Comparison of ENCODE assay signal across 3 worm cellular contexts in the genomic region with DNA sequence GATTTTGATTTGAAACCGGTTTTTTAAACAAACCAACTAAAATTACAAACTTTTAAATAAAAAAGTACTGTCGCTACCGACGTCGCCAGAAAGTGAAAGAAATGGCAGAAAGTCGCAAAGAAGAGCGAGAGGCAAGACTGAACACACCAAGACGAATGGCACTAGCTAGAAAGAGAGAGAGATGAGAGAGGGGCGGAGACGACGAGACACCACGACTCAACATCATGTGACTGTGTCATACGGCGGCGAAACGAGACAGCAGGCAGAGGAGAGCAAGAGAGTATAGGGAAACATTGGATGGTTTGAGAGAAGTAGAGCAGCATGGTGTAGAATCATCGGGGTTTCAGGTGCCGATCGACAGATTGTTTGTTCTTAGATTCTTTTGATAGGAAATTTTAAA.
TF ChIP-seq lines count a peak whose summit lies in the region.

No protein-coding gene starts in this region.

TF ChIP-seq in whole organism, L1 larva, 84 proteins besides CTCF, POLR2A, EP300 and RAD21 (continued from another document and continues in another):
- TF ChIP-seq lin-35 (GFP tag; optimal IDR thresholded peaks at IDR 0.05; lab: Kevin White, UChicago) (peak; percentile 81 to 89), hpl-2 (GFP tag; optimal IDR thresholded peaks at IDR 0.05; lab: Kevin White, UChicago) (peak; percentile 81), efl-3 (GFP tag; optimal IDR thresholded peaks at IDR 0.05; lab: Kevin White, UChicago) (no peak), ztf-11 (tag; optimal IDR thresholded peaks at IDR 0.05; lab: Kevin White, UChicago) (peak in 1 of 2 experiments; percentile 79), rnt-1 (tag; optimal IDR thresholded peaks at IDR 0.05; lab: Kevin White, UChicago) (peak; percentile 90), xbp-1 (tag; optimal IDR thresholded peaks at IDR 0.05; lab: Kevin White, UChicago) (peak; percentile 90), skn-1 (tag; optimal IDR thresholded peaks at IDR 0.05; lab: Kevin White, UChicago) (peak; percentile 80), egl-27 (tag; optimal IDR thresholded peaks at IDR 0.05; lab: Kevin White, UChicago) (peak; percentile 47 to 61), unc-130 (tag; optimal IDR thresholded peaks at IDR 0.05; lab: Kevin White, UChicago) (peak; percentile 66), vab-15 (tag; optimal IDR thresholded peaks at IDR 0.05; lab: Kevin White, UChicago) (no peak), snu-23 (GFP tag; optimal IDR thresholded peaks at IDR 0.05; lab: Kevin White, UChicago) (peak; percentile 98), hlh-17 (GFP tag; optimal IDR thresholded peaks at IDR 0.05; lab: Kevin White, UChicago; ENCODE audit: borderline replicate concordance) (no peak), unc-86 (tag; optimal IDR thresholded peaks at IDR 0.05; lab: Kevin White, UChicago) (peak; percentile 91), egl-13 (tag; optimal IDR thresholded peaks at IDR 0.05; lab: Kevin White, UChicago) (peak; percentile 46), nhr-19 (GFP tag; conservative IDR thresholded peaks at IDR 0.05; lab: Robert Waterston, UW) (peak; percentile 87), nhr-47 (tag; optimal IDR thresholded peaks at IDR 0.05; lab: Kevin White, UChicago) (peak; percentile 94), ceh-8 (GFP tag; optimal IDR thresholded peaks at IDR 0.05; lab: Kevin White, UChicago) (peak; percentile 73), pax-3 (tag; optimal IDR thresholded peaks at IDR 0.05; lab: Kevin White, UChicago) (peak; percentile 41), lin-15B (tag; optimal IDR thresholded peaks at IDR 0.05; lab: Kevin White, UChicago) (peak; percentile 20), nhr-76 (tag; optimal IDR thresholded peaks at IDR 0.05; lab: Kevin White, UChicago) (no peak), nhr-85 (tag; lab: Kevin White, UChicago) (peak; percentile 89), mdl-1 (tag; optimal IDR thresholded peaks at IDR 0.05; lab: Kevin White, UChicago) (peak; percentile 22 to 98), nhr-20 (tag; optimal IDR thresholded peaks at IDR 0.05; lab: Kevin White, UChicago) (peak; percentile 97), zip-4 (GFP tag; optimal IDR thresholded peaks at IDR 0.05; lab: Kevin White, UChicago) (peak; percentile 66), lsy-2 (tag; optimal IDR thresholded peaks at IDR 0.05; lab: Kevin White, UChicago) (peak; percentile 88 to 91), hlh-4 (tag; optimal IDR thresholded peaks at IDR 0.05; lab: Kevin White, UChicago) (no peak), dsc-1 (tag; optimal IDR thresholded peaks at IDR 0.05; lab: Kevin White, UChicago) (peak; percentile 82), fkh-10 (GFP tag; optimal IDR thresholded peaks at IDR 0.05; lab: Kevin White, UChicago) (peak; percentile 35), lin-39 (tag; optimal IDR thresholded peaks at IDR 0.05; lab: Kevin White, UChicago) (peak; percentile 53), unc-98 (GFP tag; IDR thresholded peaks at IDR 0.05; lab: Robert Waterston, UW) (no peak), sup-37 (GFP tag; optimal IDR thresholded peaks at IDR 0.05; lab: Kevin White, UChicago) (peak; percentile 22), ztf-4 (tag; optimal IDR thresholded peaks at IDR 0.05; lab: Kevin White, UChicago) (peak; percentile 96), ceh-90 (tag; optimal IDR thresholded peaks at IDR 0.05; lab: Kevin White, UChicago) (no peak), ceh-88 (GFP tag; IDR thresholded peaks at IDR 0.05; lab: Robert Waterston, UW) (no peak; the same call in 1 of the 2 replicates), blmp-1 (tag; optimal IDR thresholded peaks at IDR 0.05; lab: Kevin White, UChicago) (peak; percentile 92), mef-2 (tag; optimal IDR thresholded peaks at IDR 0.05; lab: Kevin White, UChicago) (peak; percentile 77), lin-14 (GFP tag; optimal IDR thresholded peaks at IDR 0.05; lab: Kevin White, UChicago) (peak; percentile 96), fkh-4 (tag; optimal IDR thresholded peaks at IDR 0.05; lab: Kevin White, UChicago; ENCODE audit: borderline replicate concordance) (no peak), ama-1 (optimal IDR thresholded peaks at IDR 0.05; lab: Kevin White, UChicago) (peak; percentile 97), ets-5 (GFP tag; IDR thresholded peaks at IDR 0.05; lab: Robert Waterston, UW) (no peak), sox-4 (tag; optimal IDR thresholded peaks at IDR 0.05; lab: Kevin White, UChicago) (peak; percentile 69), zag-1 (tag; optimal IDR thresholded peaks at IDR 0.05; lab: Kevin White, UChicago) (no peak)

TF ChIP-seq in whole organism, L3 larva, 47 proteins besides CTCF, POLR2A, EP300 and RAD21 (continued from another document):
- TF ChIP-seq fos-1 (tag; optimal IDR thresholded peaks at IDR 0.05; lab: Kevin White, UChicago) (no peak), ama-1 (optimal IDR thresholded peaks at IDR 0.05; lab: Kevin White, UChicago) (peak; percentile 98), pha-4 (tag; optimal IDR thresholded peaks at IDR 0.05; lab: Kevin White, UChicago) (peak; percentile 94), elt-3 (tag; optimal IDR thresholded peaks at IDR 0.05; lab: Kevin White, UChicago) (no peak), nhr-25 (tag; optimal IDR thresholded peaks at IDR 0.05; lab: Kevin White, UChicago) (peak; percentile 98), elt-1 (tag; optimal IDR thresholded peaks at IDR 0.05; lab: Kevin White, UChicago) (peak; percentile 74), unc-62 (GFP tag; optimal IDR thresholded peaks at IDR 0.05; lab: Kevin White, UChicago) (peak; percentile 71), elt-2 (tag; optimal IDR thresholded peaks at IDR 0.05; lab: Kevin White, UChicago) (peak; percentile 87), mdl-1 (tag; optimal IDR thresholded peaks at IDR 0.05; lab: Kevin White, UChicago) (peak; percentile 66), daf-12 (tag; optimal IDR thresholded peaks at IDR 0.05; lab: Kevin White, UChicago) (no peak), ceh-16 (tag; optimal IDR thresholded peaks at IDR 0.05; lab: Kevin White, UChicago) (no peak), ztf-11 (tag; optimal IDR thresholded peaks at IDR 0.05; lab: Kevin White, UChicago) (no peak), aly-2 (tag; optimal IDR thresholded peaks at IDR 0.05; lab: Kevin White, UChicago) (no peak), snpc-4 (tag; optimal IDR thresholded peaks at IDR 0.05; lab: Kevin White, UChicago) (no peak), lsy-12 (tag; optimal IDR thresholded peaks at IDR 0.05; lab: Kevin White, UChicago) (peak; percentile 79), nhr-77 (tag; optimal IDR thresholded peaks at IDR 0.05; lab: Kevin White, UChicago) (peak; percentile 18), nhr-11 (tag; optimal IDR thresholded peaks at IDR 0.05; lab: Kevin White, UChicago) (peak; percentile 81), eor-1 (tag; optimal IDR thresholded peaks at IDR 0.05; lab: Kevin White, UChicago) (no peak), egl-5 (tag; optimal IDR thresholded peaks at IDR 0.05; lab: Kevin White, UChicago) (peak; percentile 79), fkh-2 (tag; optimal IDR thresholded peaks at IDR 0.05; lab: Kevin White, UChicago) (no peak), sea-2 (GFP tag; optimal IDR thresholded peaks at IDR 0.05; lab: Kevin White, UChicago) (no peak), jun-1 (tag; optimal IDR thresholded peaks at IDR 0.05; lab: Kevin White, UChicago) (peak; percentile 94), skn-1 (tag; optimal IDR thresholded peaks at IDR 0.05; lab: Kevin White, UChicago) (peak; percentile 89), nhr-67 (tag; optimal IDR thresholded peaks at IDR 0.05; lab: Kevin White, UChicago) (no peak)

TF ChIP-seq in whole organism, young adult, 124 proteins besides CTCF, POLR2A, EP300 and RAD21 (continued from another document and continues in another):
- TF ChIP-seq hrde-1 (tag; optimal IDR thresholded peaks at IDR 0.05; lab: Kevin White, UChicago; ENCODE audit: borderline replicate concordance) (no peak), mes-4 (tag; optimal IDR thresholded peaks at IDR 0.05; lab: Kevin White, UChicago) (no peak), ztf-3 (GFP tag; optimal IDR thresholded peaks at IDR 0.05; lab: Kevin White, UChicago) (no peak), tlf-1 (GFP tag; optimal IDR thresholded peaks at IDR 0.05; lab: Kevin White, UChicago) (peak; percentile 64), chd-7 (tag; optimal IDR thresholded peaks at IDR 0.05; lab: Kevin White, UChicago) (peak; percentile 64), hlh-12 (tag; optimal IDR thresholded peaks at IDR 0.05; lab: Kevin White, UChicago) (no peak), ceh-100 (GFP tag; IDR thresholded peaks at IDR 0.05; lab: Robert Waterston, UW) (no peak; the same call in 1 of the 2 replicates), nfya-2 (GFP tag; IDR thresholded peaks at IDR 0.05; lab: Robert Waterston, UW) (no peak), ekl-4 (GFP tag; IDR thresholded peaks at IDR 0.05; lab: Robert Waterston, UW) (peak; percentile 90), lir-1 (GFP tag; conservative IDR thresholded peaks at IDR 0.05; lab: Robert Waterston, UW) (peak; percentile 69; the same call in 1 of the 2 replicates), ztf-25 (GFP tag; IDR thresholded peaks at IDR 0.05; lab: Robert Waterston, UW) (no peak), nhr-120 (GFP tag; IDR thresholded peaks at IDR 0.05; lab: Robert Waterston, UW) (no peak), ztf-26 (tag; optimal IDR thresholded peaks at IDR 0.05; lab: Kevin White, UChicago) (peak; percentile 67), Y53F4B.3 (GFP tag; IDR thresholded peaks at IDR 0.05; lab: Robert Waterston, UW) (no peak), ztf-18 (tag; optimal IDR thresholded peaks at IDR 0.05; lab: Kevin White, UChicago) (peak; percentile 63), ceh-58 (GFP tag; IDR thresholded peaks at IDR 0.05; lab: Robert Waterston, UW) (no peak), F57A8.1 (GFP tag; optimal IDR thresholded peaks at IDR 0.05; lab: Kevin White, UChicago) (no peak), hsf-1 (GFP tag; IDR thresholded peaks at IDR 0.05; lab: Robert Waterston, UW) (0 out of 2 replicates have a peak, but pooled peaks have one; percentile 53), mcd-1 (GFP tag; IDR thresholded peaks at IDR 0.05; lab: Robert Waterston, UW) (peak; percentile 85), dpl-1 (GFP tag; optimal IDR thresholded peaks at IDR 0.05; lab: Kevin White, UChicago) (no peak), F10E7.11 (tag; optimal IDR thresholded peaks at IDR 0.05; lab: Kevin White, UChicago) (no peak), F39B2.1 (GFP tag; IDR thresholded peaks at IDR 0.05; lab: Robert Waterston, UW) (no peak), D2030.7 (GFP tag; IDR thresholded peaks at IDR 0.05; lab: Robert Waterston, UW) (no peak), rcor-1 (GFP tag; IDR thresholded peaks at IDR 0.05; lab: Robert Waterston, UW) (0 out of 2 replicates have a peak, but pooled peaks have one; percentile 28), pbrm-1 (GFP tag; IDR thresholded peaks at IDR 0.05; lab: Robert Waterston, UW) (peak; percentile 72), nhr-90 (tag; optimal IDR thresholded peaks at IDR 0.05; lab: Kevin White, UChicago) (no peak), F52B5.7 (tag; optimal IDR thresholded peaks at IDR 0.05; lab: Kevin White, UChicago) (no peak), unc-130 (GFP tag; optimal IDR thresholded peaks at IDR 0.05; lab: Kevin White, UChicago) (no peak), fkh-3 (tag; optimal IDR thresholded peaks at IDR 0.05; lab: Kevin White, UChicago) (no peak), sea-2 (GFP tag; IDR thresholded peaks at IDR 0.05; lab: Robert Waterston, UW) (no peak), somi-1 (GFP tag; optimal IDR thresholded peaks at IDR 0.05; lab: Kevin White, UChicago) (peak; percentile 64), F57C9.4 (tag; optimal IDR thresholded peaks at IDR 0.05; lab: Kevin White, UChicago) (no peak), bed-2 (GFP tag; IDR thresholded peaks at IDR 0.05; lab: Robert Waterston, UW) (no peak), lag-1 (GFP tag; IDR thresholded peaks at IDR 0.05; lab: Robert Waterston, UW) (no peak), attf-6 (GFP tag; IDR thresholded peaks at IDR 0.05; lab: Robert Waterston, UW) (no peak), him-1 (tag; optimal IDR thresholded peaks at IDR 0.05; lab: Kevin White, UChicago) (no peak), Y56A3A.18 (GFP tag; IDR thresholded peaks at IDR 0.05; lab: Robert Waterston, UW) (no peak), rec-8 (tag; optimal IDR thresholded peaks at IDR 0.05; lab: Kevin White, UChicago) (no peak), ama-1 (optimal IDR thresholded peaks at IDR 0.05; lab: Kevin White, UChicago) (peak; percentile 96), ama-1 (GFP tag; optimal IDR thresholded peaks at IDR 0.05; lab: Kevin White, UChicago) (no peak), F33H1.4 (GFP tag; IDR thresholded peaks at IDR 0.05; lab: Robert Waterston, UW) (no peak), nfyb-1 (GFP tag; IDR thresholded peaks at IDR 0.05; lab: Robert Waterston, UW) (peak; percentile 57; the same call in 1 of the 2 replicates), cebp-2 (GFP tag; IDR thresholded peaks at IDR 0.05; lab: Robert Waterston, UW) (no peak), efl-1 (GFP tag; optimal IDR thresholded peaks at IDR 0.05; lab: Kevin White, UChicago) (no peak), snpc-4 (GFP tag; optimal IDR thresholded peaks at IDR 0.05; lab: Kevin White, UChicago) (no peak), snpc-4 (tag; optimal IDR thresholded peaks at IDR 0.05; lab: Kevin White, UChicago) (peak in 3 of 4 experiments; percentile 4 to 56 (median 53)), ceh-27 (GFP tag; optimal IDR thresholded peaks at IDR 0.05; lab: Kevin White, UChicago) (peak; percentile 87), nhr-27 (tag; optimal IDR thresholded peaks at IDR 0.05; lab: Kevin White, UChicago) (no peak), snpc-1.1 (tag; optimal IDR thresholded peaks at IDR 0.05; lab: Kevin White, UChicago; ENCODE audit: insufficient read depth) (peak; percentile 16), Y67H2A.10 (GFP tag; conservative IDR thresholded peaks at IDR 0.05; lab: Robert Waterston, UW) (peak; percentile 74), ceh-79 (tag; optimal IDR thresholded peaks at IDR 0.05; lab: Kevin White, UChicago) (no peak), xnd-1 (tag; optimal IDR thresholded peaks at IDR 0.05; lab: Kevin White, UChicago) (no peak), ztf-28 (GFP tag; IDR thresholded peaks at IDR 0.05; lab: Robert Waterston, UW) (no peak), athp-1 (tag; optimal IDR thresholded peaks at IDR 0.05; lab: Kevin White, UChicago) (no peak), ets-4 (GFP tag; optimal IDR thresholded peaks at IDR 0.05; lab: Kevin White, UChicago) (peak; percentile 48), let-526 (GFP tag; IDR thresholded peaks at IDR 0.05; lab: Robert Waterston, UW) (peak; percentile 75; the same call in 1 of the 2 replicates), snpc-1.3 (tag; optimal IDR thresholded peaks at IDR 0.05; lab: Kevin White, UChicago; ENCODE audit: insufficient read depth) (no peak), attf-3 (GFP tag; conservative IDR thresholded peaks at IDR 0.05; lab: Robert Waterston, UW) (no peak), C17E4.6 (GFP tag; IDR thresholded peaks at IDR 0.05; lab: Robert Waterston, UW) (0 out of 2 replicates have a peak, but pooled peaks have one; percentile 38), Y95B8A.8 (GFP tag; IDR thresholded peaks at IDR 0.05; lab: Robert Waterston, UW) (0 out of 2 replicates have a peak, but pooled peaks have one; percentile 11), egl-18 (GFP tag; IDR thresholded peaks at IDR 0.05; lab: Robert Waterston, UW) (peak; percentile 42; the same call in 1 of the 2 replicates), madf-6 (GFP tag; IDR thresholded peaks at IDR 0.05; lab: Robert Waterston, UW) (no peak), atf-7 (tag; optimal IDR thresholded peaks at IDR 0.05; lab: Kevin White, UChicago) (peak; percentile 73), zim-3 (tag; optimal IDR thresholded peaks at IDR 0.05; lab: Kevin White, UChicago) (no peak), T07F8.4 (tag; optimal IDR thresholded peaks at IDR 0.05; lab: Kevin White, UChicago) (no peak), ceh-91 (GFP tag; IDR thresholded peaks at IDR 0.05; lab: Robert Waterston, UW) (peak; percentile 13; the same call in 1 of the 2 replicates), ztf-6 (GFP tag; IDR thresholded peaks at IDR 0.05; lab: Robert Waterston, UW) (no peak), repo-1 (tag; optimal IDR thresholded peaks at IDR 0.05; lab: Kevin White, UChicago) (peak; percentile 52), F55B11.4 (tag; optimal IDR thresholded peaks at IDR 0.05; lab: Kevin White, UChicago; ENCODE audit: borderline replicate concordance, insufficient read depth) (no peak), lsl-1 (GFP tag; optimal IDR thresholded peaks at IDR 0.05; lab: Kevin White, UChicago) (no peak), F49E8.2 (tag; optimal IDR thresholded peaks at IDR 0.05; lab: Kevin White, UChicago; ENCODE audit: insufficient read depth) (no peak)
